Fruit fly (Drosophila melanogaster): Measurements from ENCODE around the gene HDAC11.

The HDAC11 gene

DNA sequence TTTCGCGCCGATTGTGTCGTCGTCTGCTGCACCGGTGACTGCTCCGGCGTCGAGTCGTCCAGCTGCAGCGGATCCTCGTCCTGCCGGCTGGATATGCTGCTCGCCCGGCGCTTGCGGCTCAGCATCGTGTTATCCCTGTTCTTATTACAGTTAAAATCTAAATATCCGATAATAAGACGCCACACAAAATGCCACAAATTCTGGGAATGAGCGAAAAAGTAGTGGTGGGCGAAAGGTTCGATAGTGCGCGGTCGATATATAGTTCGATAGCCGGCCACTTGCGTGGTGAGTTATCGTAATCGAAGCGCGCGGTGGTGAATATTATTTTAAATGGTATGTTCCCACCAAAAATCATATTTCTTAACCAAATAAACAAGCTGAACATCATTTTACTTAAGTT lies 51.0 kb downstream of the HDAC11 start, which contains the start of gene polybromo (continued):
- peak; percentile 11 for TF ChIP-seq phol (tag; optimal IDR thresholded peaks at IDR 0.05)
- TF ChIP-seq hbn (GFP tag; IDR thresholded peaks at IDR 0.05; ENCODE audit: partially characterized antibody) = peak; percentile 81
- peak; percentile 76 for TF ChIP-seq BEAF-32 (GFP tag; optimal IDR thresholded peaks at IDR 0.05)
- peak; percentile 0 for TF ChIP-seq HmgZ (tag; optimal IDR thresholded peaks at IDR 0.05)
- TF ChIP-seq CG8290 (GFP tag; optimal IDR thresholded peaks at IDR 0.05) = no peak
- TF ChIP-seq CG8290 (tag; optimal IDR thresholded peaks at IDR 0.05) = no peak
- peak; percentile 87 for TF ChIP-seq Doc3 (GFP tag; IDR thresholded peaks at IDR 0.05; ENCODE audit: partially characterized antibody)
- peak; percentile 92 for TF ChIP-seq bbx (GFP tag; IDR thresholded peaks at IDR 0.05; ENCODE audit: partially characterized antibody)
- TF ChIP-seq CG14014 (GFP tag; IDR thresholded peaks at IDR 0.05) = no peak
- TF ChIP-seq lilli (GFP tag; optimal IDR thresholded peaks at IDR 0.05) = peak; percentile 10
- no peak for TF ChIP-seq CG12659 (GFP tag; optimal IDR thresholded peaks at IDR 0.05)
- TF ChIP-seq CG13296 (GFP tag; optimal IDR thresholded peaks at IDR 0.05) = no peak
- peak; percentile 67 for TF ChIP-seq YL-1 (GFP tag; optimal IDR thresholded peaks at IDR 0.05)
- TF ChIP-seq Oaz (GFP tag; IDR thresholded peaks at IDR 0.05) = no peak
- TF ChIP-seq CG12769 (tag; optimal IDR thresholded peaks at IDR 0.05) = no peak
- TF ChIP-seq fd96Cb (tag; optimal IDR thresholded peaks at IDR 0.05) = no peak
- TF ChIP-seq mld (GFP tag; IDR thresholded peaks at IDR 0.05; ENCODE audit: partially characterized antibody) = peak; percentile 74; the same call in 1 of the 3 replicates
- peak; percentile 89 for TF ChIP-seq amos (GFP tag; IDR thresholded peaks at IDR 0.05; ENCODE audit: partially characterized antibody)
- TF ChIP-seq vvl (GFP tag; IDR thresholded peaks at IDR 0.05) = peak; percentile 33
- TF ChIP-seq dpn (GFP tag; optimal IDR thresholded peaks at IDR 0.05) = peak in 1 of 2 experiments; percentile 2
- no peak for TF ChIP-seq NK7.1 (GFP tag; optimal IDR thresholded peaks at IDR 0.05)
- no peak for TF ChIP-seq Hr3 (GFP tag; optimal IDR thresholded peaks at IDR 0.05)
- peak; percentile 69 for TF ChIP-seq inv (GFP tag; IDR thresholded peaks at IDR 0.05; ENCODE audit: partially characterized antibody)
- TF ChIP-seq CG10209 (GFP tag; optimal IDR thresholded peaks at IDR 0.05) = no peak
- TF ChIP-seq CG2129 (GFP tag; IDR thresholded peaks at IDR 0.05; ENCODE audit: partially characterized antibody) = peak; percentile 64
- TF ChIP-seq CG3847 (GFP tag; IDR thresholded peaks at IDR 0.05) = no peak
- no peak for TF ChIP-seq CG6683 (GFP tag; optimal IDR thresholded peaks at IDR 0.05)
- no peak for TF ChIP-seq hth (optimal IDR thresholded peaks at IDR 0.05)
- TF ChIP-seq jumu (GFP tag; optimal IDR thresholded peaks at IDR 0.05) = peak; percentile 30
- TF ChIP-seq tup (GFP tag; optimal IDR thresholded peaks at IDR 0.05) = no peak
- TF ChIP-seq CTCF (GFP tag; optimal IDR thresholded peaks at IDR 0.05) = peak; percentile 21
- peak; percentile 76 for TF ChIP-seq MESR4 (GFP tag; optimal IDR thresholded peaks at IDR 0.05)
- TF ChIP-seq CG10462 (GFP tag; optimal IDR thresholded peaks at IDR 0.05) = no peak
- TF ChIP-seq nmo (GFP tag; optimal IDR thresholded peaks at IDR 0.05) = peak; percentile 30
- peak; percentile 88 for TF ChIP-seq MBD-R2 (GFP tag; IDR thresholded peaks at IDR 0.05)
- no peak for TF ChIP-seq pfk (GFP tag; optimal IDR thresholded peaks at IDR 0.05)
- TF ChIP-seq HLHmδ (GFP tag; optimal IDR thresholded peaks at IDR 0.05) = no peak
- TF ChIP-seq CG33213 (GFP tag; optimal IDR thresholded peaks at IDR 0.05) = peak; percentile 25
- TF ChIP-seq Dfd (GFP tag; optimal IDR thresholded peaks at IDR 0.05) = no peak
